Fruit fly (Drosophila melanogaster): ENCODE measurements around the gene CG31268.
A peak's percentile ranks its signal among the peaks of the same experiment; 100 is the strongest.

The CG31268 gene

dm6 chr3R:17081359-17081935 lies 49.8 kb downstream of the CG31268 start (continued):
- TF ChIP-seq achi (GFP tag; optimal IDR thresholded peaks at IDR 0.05) (no peak), Blimp-1 (GFP tag; optimal IDR thresholded peaks at IDR 0.05) (no peak), lz (GFP tag; optimal IDR thresholded peaks at IDR 0.05) (peak; percentile 30), Sox102F (GFP tag; optimal IDR thresholded peaks at IDR 0.05) (no peak), CG11294 (GFP tag; IDR thresholded peaks at IDR 0.05) (peak; percentile 78), eg (GFP tag; IDR thresholded peaks at IDR 0.05) (peak; percentile 81), CG6163 (GFP tag; IDR thresholded peaks at IDR 0.05) (peak; percentile 40; the same call in 1 of the 3 replicates), acj6 (GFP tag; optimal IDR thresholded peaks at IDR 0.05) (peak; percentile 74), Ets21C (GFP tag; optimal IDR thresholded peaks at IDR 0.05) (no peak), cyc (GFP tag; optimal IDR thresholded peaks at IDR 0.05) (peak; percentile 39), CG6792 (GFP tag; optimal IDR thresholded peaks at IDR 0.05) (peak; percentile 41), CG32006 (GFP tag; optimal IDR thresholded peaks at IDR 0.05) (peak; percentile 94), dac (GFP tag; optimal IDR thresholded peaks at IDR 0.05) (peak; percentile 49), fd59A (GFP tag; optimal IDR thresholded peaks at IDR 0.05) (peak; percentile 65), CG8632 (GFP tag; optimal IDR thresholded peaks at IDR 0.05) (peak; percentile 64), Lpt (GFP tag; optimal IDR thresholded peaks at IDR 0.05) (peak; percentile 82), Hr38 (GFP tag; optimal IDR thresholded peaks at IDR 0.05) (no peak)

dm6 chr3R:17082471-17082870 lies 50.9 kb downstream of the CG31268 start:
- TF ChIP-seq fkh (GFP tag; optimal IDR thresholded peaks at IDR 0.05), result peak; percentile 26
- no peak for TF ChIP-seq CG6792 (GFP tag; optimal IDR thresholded peaks at IDR 0.05)

Measured in whole organism, prepupa.